Worm (Caenorhabditis elegans) whole organism, L2 larva: ENCODE measurements around the gene sec-15.

Source experiments
- C34F6.9 ChIP-seq: fragments of 150-350 bp; optimal IDR thresholded peaks from 2 replicates; lab custom pipeline; 2014; ENCODE audit warnings: missing biosample characterization, missing genetic modification characterization
- F13H6.1 ChIP-seq: sonication (generic microtip); optimal IDR thresholded peaks from 2 replicates; lab custom pipeline; 2016; ENCODE audit warnings: missing genetic modification characterization, missing compliant biosample characterization
- R02D3.7 ChIP-seq: fragments of 150-350 bp; optimal IDR thresholded peaks from 2 replicates; lab custom pipeline; 2014; ENCODE audit warnings: missing biosample characterization, missing genetic modification characterization
- Y55F3AM.14 ChIP-seq: fragments of 200-800 bp; sonication (Bioruptor generic); optimal IDR thresholded peaks from 2 replicates; lab custom pipeline; 2018; ENCODE audit warnings: mild to moderate bottlenecking, missing genetic modification characterization, missing compliant biosample characterization
- ZK546.5 ChIP-seq: sonication (generic microtip); optimal IDR thresholded peaks from 2 replicates; lab custom pipeline; 2017; ENCODE audit warnings: missing biosample characterization, missing genetic modification characterization
- alr-1 ChIP-seq: fragments of 150-350 bp; optimal IDR thresholded peaks from 2 replicates; lab custom pipeline; 2014; ENCODE audit warnings: missing biosample characterization, missing genetic modification characterization
- aly-2 ChIP-seq: fragments of 150-350 bp; optimal IDR thresholded peaks from 2 replicates; lab custom pipeline; 2014; ENCODE audit warnings: missing biosample characterization, missing genetic modification characterization
- ama-1 ChIP-seq: fragments of 150-350 bp; optimal IDR thresholded peaks from 2 replicates; lab custom pipeline; 2018; ENCODE audit warnings: inconsistent platforms
- blmp-1 ChIP-seq: sonication (generic microtip); optimal IDR thresholded peaks from 2 replicates; lab custom pipeline; 2017; ENCODE audit warnings: missing genetic modification characterization, mild to moderate bottlenecking, missing compliant biosample characterization, antibody characterized with exemption, moderate library complexity; ENCODE audit not compliant: insufficient read depth
- ceh-16 ChIP-seq: fragments of 150-350 bp; optimal IDR thresholded peaks from 2 replicates; lab custom pipeline; 2014; ENCODE audit warnings: missing biosample characterization, missing genetic modification characterization
- ceh-82 ChIP-seq: fragments of 150-350 bp; optimal IDR thresholded peaks from 2 replicates; lab custom pipeline; 2014; ENCODE audit warnings: missing biosample characterization, missing genetic modification characterization
- crh-2 ChIP-seq: sonication (generic microtip); optimal IDR thresholded peaks from 2 replicates; lab custom pipeline; 2017; ENCODE audit warnings: missing biosample characterization, missing genetic modification characterization
- dmd-4 ChIP-seq: sonication (generic microtip); optimal IDR thresholded peaks from 2 replicates; lab custom pipeline; 2017; ENCODE audit warnings: missing biosample characterization, missing genetic modification characterization
- egl-27 ChIP-seq: sonication (generic microtip); optimal IDR thresholded peaks from 3 replicates; lab custom pipeline; 2017; ENCODE audit warnings: missing biosample characterization, missing genetic modification reagents, missing genetic modification characterization
- elt-1 ChIP-seq: fragments of 150-350 bp; optimal IDR thresholded peaks from 2 replicates; lab custom pipeline; 2014; ENCODE audit warnings: missing biosample characterization, missing genetic modification characterization
- elt-3 ChIP-seq: sonication (generic microtip); optimal IDR thresholded peaks from 2 replicates; lab custom pipeline; 2017; ENCODE audit warnings: missing biosample characterization, missing genetic modification characterization
- fos-1 ChIP-seq: fragments of 150-350 bp; optimal IDR thresholded peaks from 2 replicates; lab custom pipeline; 2014; ENCODE audit warnings: missing biosample characterization, missing genetic modification characterization
- gmeb-1 ChIP-seq: fragments of 150-350 bp; optimal IDR thresholded peaks from 2 replicates; lab custom pipeline; 2014; ENCODE audit warnings: missing biosample characterization, missing genetic modification characterization
- lin-11 ChIP-seq: fragments of 150-350 bp; sonication (generic microtip); optimal IDR thresholded peaks from 2 replicates; lab custom pipeline; 2014; ENCODE audit warnings: missing biosample characterization, missing genetic modification characterization, inconsistent platforms, mixed read lengths
- lin-13 ChIP-seq: fragments of 150-350 bp; optimal IDR thresholded peaks from 2 replicates; lab custom pipeline; 2014; ENCODE audit warnings: missing biosample characterization, missing genetic modification reagents, missing genetic modification characterization
- lin-39 ChIP-seq: fragments of 150-350 bp; optimal IDR thresholded peaks from 2 replicates; lab custom pipeline; 2014; ENCODE audit warnings: missing biosample characterization, missing genetic modification reagents, missing genetic modification characterization
- lsy-2 ChIP-seq, 2 experiments: fragments of 150-350 bp in 1 of 2; sonication (generic microtip) in 1 of 2; optimal IDR thresholded peaks; 2 replicates each; lab custom pipeline; 2014 to 2017; ENCODE audit warnings: missing biosample characterization in 2 of 2, missing genetic modification characterization in 2 of 2
- mab-5 ChIP-seq: fragments of 150-350 bp; optimal IDR thresholded peaks from 2 replicates; lab custom pipeline; 2014; ENCODE audit warnings: missing biosample characterization, missing genetic modification characterization
- mbf-1 ChIP-seq: sonication (generic microtip); optimal IDR thresholded peaks from 2 replicates; lab custom pipeline; 2017; ENCODE audit warnings: missing biosample characterization, missing genetic modification characterization
- mdl-1 ChIP-seq, 2 experiments: fragments of 150-350 bp in 1 of 2; sonication (generic microtip) in 1 of 2; optimal IDR thresholded peaks; 2 replicates each; lab custom pipeline; 2017; ENCODE audit warnings: missing biosample characterization in 2 of 2, missing genetic modification characterization in 2 of 2
- nhr-10 ChIP-seq: sonication (generic microtip); optimal IDR thresholded peaks from 2 replicates; lab custom pipeline; 2017; ENCODE audit warnings: missing biosample characterization, missing genetic modification characterization
- nhr-11 ChIP-seq: fragments of 150-350 bp; optimal IDR thresholded peaks from 2 replicates; lab custom pipeline; 2014; ENCODE audit warnings: missing biosample characterization, missing genetic modification characterization
- nhr-12 ChIP-seq: fragments of 150-350 bp; optimal IDR thresholded peaks from 2 replicates; lab custom pipeline; 2014; ENCODE audit warnings: missing biosample characterization, missing genetic modification characterization
- nhr-129 ChIP-seq: fragments of 150-350 bp; optimal IDR thresholded peaks from 2 replicates; lab custom pipeline; 2014; ENCODE audit warnings: missing biosample characterization, missing genetic modification characterization
- nhr-21 ChIP-seq: fragments of 150-350 bp; optimal IDR thresholded peaks from 2 replicates; lab custom pipeline; 2014; ENCODE audit warnings: missing biosample characterization, missing genetic modification characterization
- nhr-23 ChIP-seq: fragments of 150-350 bp; optimal IDR thresholded peaks from 2 replicates; lab custom pipeline; 2014; ENCODE audit warnings: missing biosample characterization, missing genetic modification reagents, missing genetic modification characterization
- nhr-237 ChIP-seq: fragments of 150-350 bp; optimal IDR thresholded peaks from 2 replicates; lab custom pipeline; 2014; ENCODE audit warnings: missing biosample characterization, missing genetic modification characterization
- nhr-25 ChIP-seq: fragments of 150-350 bp; sonication (generic microtip); optimal IDR thresholded peaks from 3 replicates; lab custom pipeline; 2014; ENCODE audit warnings: missing biosample characterization, missing genetic modification characterization
- nhr-6 ChIP-seq: fragments of 150-350 bp; optimal IDR thresholded peaks from 2 replicates; lab custom pipeline; 2014; ENCODE audit warnings: missing biosample characterization, missing genetic modification characterization
- nhr-77 ChIP-seq: fragments of 150-350 bp; optimal IDR thresholded peaks from 2 replicates; lab custom pipeline; 2014; ENCODE audit warnings: missing biosample characterization, missing genetic modification characterization
- peb-1 ChIP-seq: fragments of 150-350 bp; optimal IDR thresholded peaks from 2 replicates; lab custom pipeline; 2014; ENCODE audit warnings: missing biosample characterization, missing genetic modification characterization
- sem-4 ChIP-seq: fragments of 150-350 bp; optimal IDR thresholded peaks from 2 replicates; lab custom pipeline; 2014; ENCODE audit warnings: missing biosample characterization, missing genetic modification reagents, missing genetic modification characterization
- skn-1 ChIP-seq: sonication (generic microtip); optimal IDR thresholded peaks from 2 replicates; lab custom pipeline; 2017; ENCODE audit warnings: missing biosample characterization, missing genetic modification characterization
- sma-3 ChIP-seq: sonication (generic microtip); optimal IDR thresholded peaks from 2 replicates; lab custom pipeline; 2016; ENCODE audit warnings: missing genetic modification reagents, missing genetic modification characterization, missing compliant biosample characterization
- sma-9 ChIP-seq, 2 experiments: fragments of 150-350 bp in 1 of 2; sonication (generic microtip) in 1 of 2; optimal IDR thresholded peaks; 2 replicates each; lab custom pipeline; 2014 to 2016; ENCODE audit warnings: missing genetic modification characterization in 2 of 2, mild to moderate bottlenecking in 1 of 2, missing biosample characterization in 1 of 2, missing compliant biosample characterization in 1 of 2, missing genetic modification reagents in 1 of 2, moderate library complexity in 1 of 2
- snpc-4 ChIP-seq: fragments of 150-350 bp; optimal IDR thresholded peaks from 2 replicates; lab custom pipeline; 2014; ENCODE audit warnings: missing biosample characterization, missing genetic modification characterization
- unc-39 ChIP-seq: fragments of 150-350 bp; optimal IDR thresholded peaks from 2 replicates; lab custom pipeline; 2014; ENCODE audit warnings: missing biosample characterization, missing genetic modification characterization
- unc-55 ChIP-seq: fragments of 150-350 bp; sonication (generic microtip); optimal IDR thresholded peaks from 3 replicates; lab custom pipeline; 2014; ENCODE audit warnings: missing biosample characterization, missing genetic modification reagents, missing genetic modification characterization
- unc-62 ChIP-seq: fragments of 150-350 bp; optimal IDR thresholded peaks from 2 replicates; lab custom pipeline; 2014; ENCODE audit warnings: missing biosample characterization, missing genetic modification reagents, missing genetic modification characterization
- zag-1 ChIP-seq: fragments of 150-350 bp; optimal IDR thresholded peaks from 2 replicates; lab custom pipeline; 2014; ENCODE audit warnings: missing biosample characterization, missing genetic modification characterization
- ztf-1 ChIP-seq: fragments of 200-800 bp; sonication (Bioruptor generic); conservative IDR thresholded peaks from 2 replicates; pipeline ENCODE4 v1.3.6; 2022; ENCODE audit warnings: missing genetic modification characterization, missing compliant biosample characterization
- ztf-11 ChIP-seq: sonication (generic microtip); optimal IDR thresholded peaks from 2 replicates; lab custom pipeline; 2017; ENCODE audit warnings: missing biosample characterization, missing genetic modification characterization
- ztf-4 ChIP-seq: fragments of 150-350 bp; optimal IDR thresholded peaks from 2 replicates; lab custom pipeline; 2014; ENCODE audit warnings: missing biosample characterization, missing genetic modification characterization

sec-15 gene

ce11 chrX:8796699-8797282 is 38.7 kb downstream of the sec-15 start, which contains the start of gene R04E5.7 (continued):
- peak; percentile 9 for TF ChIP-seq fos-1 (tag; lab: Kevin White, UChicago)
- TF ChIP-seq lin-39 (tag; lab: Kevin White, UChicago): no peak
- no peak for TF ChIP-seq ztf-4 (tag; lab: Kevin White, UChicago)
- no peak for TF ChIP-seq nhr-23 (tag; lab: Kevin White, UChicago)
- TF ChIP-seq R02D3.7: no peak
- no peak for TF ChIP-seq nhr-6 (tag; lab: Kevin White, UChicago)
- no peak for TF ChIP-seq snpc-4 (tag; lab: Kevin White, UChicago)
- peak; percentile 6 for TF ChIP-seq Y55F3AM.14 (GFP tag; lab: Kevin White, UChicago)
- no peak for TF ChIP-seq alr-1
- no peak for TF ChIP-seq nhr-25 (tag; lab: Kevin White, UChicago)

- TF ChIP-seq F13H6.1 (tag; lab: Kevin White, UChicago): no peak
- TF ChIP-seq aly-2 (tag; lab: Kevin White, UChicago): no peak
- peak; percentile 30 for TF ChIP-seq fos-1 (tag; lab: Kevin White, UChicago)
- TF ChIP-seq lin-39 (tag; lab: Kevin White, UChicago): no peak
- no peak for TF ChIP-seq nhr-77 (tag; lab: Kevin White, UChicago)
- no peak for TF ChIP-seq alr-1
- TF ChIP-seq C34F6.9: peak; percentile 24
- no peak for TF ChIP-seq Y55F3AM.14 (GFP tag; lab: Kevin White, UChicago)
- TF ChIP-seq elt-1 (tag; lab: Kevin White, UChicago): no peak
- no peak for TF ChIP-seq mbf-1 (tag; lab: Kevin White, UChicago)
- TF ChIP-seq R02D3.7: peak; percentile 61
- no peak for TF ChIP-seq ztf-4 (tag; lab: Kevin White, UChicago)
- TF ChIP-seq nhr-237 (tag; lab: Kevin White, UChicago): no peak
- TF ChIP-seq nhr-12 (tag; lab: Kevin White, UChicago): no peak
- TF ChIP-seq nhr-6 (tag; lab: Kevin White, UChicago): no peak
- no peak for TF ChIP-seq snpc-4 (tag; lab: Kevin White, UChicago)
- no peak for TF ChIP-seq ZK546.5
- TF ChIP-seq skn-1 (tag; lab: Kevin White, UChicago): no peak
- TF ChIP-seq egl-27: no peak
- no peak for TF ChIP-seq gmeb-1 (tag; lab: Kevin White, UChicago)
- no peak for TF ChIP-seq dmd-4 (tag; lab: Kevin White, UChicago)
- TF ChIP-seq mab-5 (tag; lab: Kevin White, UChicago): no peak
- TF ChIP-seq sma-9 (GFP tag; optimal IDR thresholded peaks at IDR 0.05; lab: Kevin White, UChicago): no peak
- TF ChIP-seq sma-9 (tag; optimal IDR thresholded peaks at IDR 0.05; lab: Kevin White, UChicago): no peak
- no peak for TF ChIP-seq zag-1 (tag; lab: Kevin White, UChicago)
- TF ChIP-seq unc-62 (GFP tag; lab: Kevin White, UChicago): no peak
- TF ChIP-seq nhr-25 (tag; lab: Kevin White, UChicago): no peak
- no peak for TF ChIP-seq nhr-10 (tag; lab: Kevin White, UChicago)
- no peak for TF ChIP-seq ceh-82
- no peak for TF ChIP-seq nhr-11 (tag; lab: Kevin White, UChicago)
- peak in 1 of 2 experiments; percentile 49 for TF ChIP-seq lsy-2 (tag; optimal IDR thresholded peaks at IDR 0.05; lab: Kevin White, UChicago)
- TF ChIP-seq ztf-11: no peak
- no peak for TF ChIP-seq peb-1 (tag; lab: Kevin White, UChicago)
- peak; percentile 25 for TF ChIP-seq sma-3 (GFP tag; lab: Kevin White, UChicago)
- no peak for TF ChIP-seq blmp-1 (tag; lab: Kevin White, UChicago)
- TF ChIP-seq ztf-1 (GFP tag; lab: Robert Waterston, UW): no peak
- TF ChIP-seq unc-55: peak; percentile 46
- TF ChIP-seq elt-3 (tag; lab: Kevin White, UChicago): no peak
- TF ChIP-seq nhr-23 (tag; lab: Kevin White, UChicago): no peak
- no peak for TF ChIP-seq mdl-1 (tag; optimal IDR thresholded peaks at IDR 0.05; lab: Kevin White, UChicago)
- TF ChIP-seq nhr-21: peak; percentile 26
- TF ChIP-seq lin-11 (tag; lab: Kevin White, UChicago): no peak
- TF ChIP-seq unc-39 (tag; lab: Kevin White, UChicago): no peak
- TF ChIP-seq ama-1 (lab: Kevin White, UChicago): no peak
- TF ChIP-seq nhr-129: peak; percentile 57
- no peak for TF ChIP-seq sem-4 (tag; lab: Kevin White, UChicago)
- no peak for TF ChIP-seq ceh-16 (tag; lab: Kevin White, UChicago)
- TF ChIP-seq lin-13 (GFP tag; lab: Kevin White, UChicago): no peak
- no peak for TF ChIP-seq crh-2 (tag; lab: Kevin White, UChicago)
Observed at ce11 chrX:8791821-8792220, 43.7 kb downstream of the sec-15 start, which contains the start of gene chup-1. Gene chup-1 (plus strand): TSS chrX:8792160.
